Fruit fly (Drosophila melanogaster) whole organism, embryonic: ENCODE measurements around the gene CG7781.

Experiments
- CG1024 ChIP-seq: fragments of 200-800 bp; sonication (Bioruptor generic); IDR thresholded peaks from 2 replicates; pipeline ENCODE4 v1.3.6; 2022; ENCODE audit warnings: missing biosample characterization, missing genetic modification characterization
- CG10565 ChIP-seq: fragments of 200-800 bp; sonication (Bioruptor generic); optimal IDR thresholded peaks from 3 replicates; lab custom pipeline; 2016; ENCODE audit warnings: missing biosample characterization, mild to moderate bottlenecking, missing genetic modification characterization
- CG11696 ChIP-seq: fragments of 200-800 bp; sonication (Bioruptor generic); IDR thresholded peaks from 2 replicates; pipeline ENCODE4 v1.3.6; 2022; ENCODE audit warnings: missing biosample characterization, missing genetic modification characterization
- CG12299 ChIP-seq: fragments of 200-800 bp; sonication (Bioruptor generic); optimal IDR thresholded peaks from 2 replicates; lab custom pipeline; 2018; ENCODE audit warnings: missing biosample characterization, mild to moderate bottlenecking, missing genetic modification characterization
- CG13123 ChIP-seq: fragments of 200-800 bp; sonication (Bioruptor generic); optimal IDR thresholded peaks from 2 replicates; lab custom pipeline; 2016; ENCODE audit warnings: missing biosample characterization, missing genetic modification characterization
- CG13296 ChIP-seq: fragments of 200-800 bp; sonication (Bioruptor generic); optimal IDR thresholded peaks from 3 replicates; lab custom pipeline; 2018; ENCODE audit warnings: missing biosample characterization, mild to moderate bottlenecking, missing genetic modification characterization
- CG31365 ChIP-seq: fragments of 200-800 bp; sonication (Bioruptor generic); optimal IDR thresholded peaks from 2 replicates; lab custom pipeline; 2018; ENCODE audit warnings: missing biosample characterization, mild to moderate bottlenecking, missing genetic modification characterization
- CG33213 ChIP-seq: fragments of 200-800 bp; sonication (Bioruptor generic); optimal IDR thresholded peaks from 3 replicates; lab custom pipeline; 2016; ENCODE audit warnings: missing biosample characterization, missing genetic modification characterization
- CG3407 ChIP-seq: fragments of 200-800 bp; sonication (Bioruptor generic); optimal IDR thresholded peaks from 2 replicates; lab custom pipeline; 2018; ENCODE audit warnings: missing biosample characterization, mild to moderate bottlenecking, missing genetic modification characterization
- CG3847 ChIP-seq: fragments of 200-800 bp; sonication (Bioruptor generic); IDR thresholded peaks from 2 replicates; pipeline ENCODE4 v1.3.6; 2022; ENCODE audit warnings: missing biosample characterization, missing genetic modification characterization
- CG3995 ChIP-seq: fragments of 200-800 bp; sonication (Bioruptor generic); optimal IDR thresholded peaks from 3 replicates; lab custom pipeline; 2016; ENCODE audit warnings: missing biosample characterization, missing genetic modification characterization
- CG6854 ChIP-seq: fragments of 200-800 bp; sonication (Bioruptor generic); optimal IDR thresholded peaks from 3 replicates; lab custom pipeline; 2017; ENCODE audit warnings: missing biosample characterization, mild to moderate bottlenecking, missing genetic modification characterization
- CG7556 ChIP-seq: fragments of 200-800 bp; sonication (Bioruptor generic); optimal IDR thresholded peaks from 2 replicates; lab custom pipeline; 2017; ENCODE audit warnings: missing biosample characterization, mild to moderate bottlenecking, missing genetic modification characterization
- CG9932 ChIP-seq: fragments of 200-800 bp; sonication (Bioruptor generic); IDR thresholded peaks from 2 replicates; pipeline ENCODE4 v1.3.6; 2022; ENCODE audit warnings: missing biosample characterization, missing genetic modification characterization
- D19B ChIP-seq: fragments of 200-800 bp; sonication (Bioruptor generic); optimal IDR thresholded peaks from 2 replicates; lab custom pipeline; 2017; ENCODE audit warnings: missing biosample characterization, mild to moderate bottlenecking, missing genetic modification characterization
- Drgx ChIP-seq: fragments of 200-800 bp; sonication (Bioruptor generic); IDR thresholded peaks from 2 replicates; pipeline ENCODE4 v1.3.6; 2022; ENCODE audit warnings: missing biosample characterization, missing genetic modification characterization
- E2f2 ChIP-seq: fragments of 200-800 bp; sonication (Bioruptor generic); IDR thresholded peaks from 2 replicates; pipeline ENCODE4 v1.3.6; 2022; ENCODE audit warnings: missing biosample characterization, missing genetic modification characterization
- Gsc ChIP-seq: fragments of 200-800 bp; sonication (Bioruptor generic); IDR thresholded peaks from 2 replicates; pipeline ENCODE4 v1.3.6; 2022; ENCODE audit warnings: missing biosample characterization, missing genetic modification characterization
- Gug ChIP-seq: fragments of 200-800 bp; sonication (Bioruptor generic); IDR thresholded peaks from 4 replicates; pipeline ENCODE4 v1.3.6; 2022; ENCODE audit warnings: missing biosample characterization, missing genetic modification characterization
- HLH4C ChIP-seq: fragments of 200-800 bp; sonication (Bioruptor generic); IDR thresholded peaks from 3 replicates; pipeline ENCODE4 v1.3.6; 2022; ENCODE audit warnings: missing biosample characterization, missing genetic modification characterization; ENCODE audit not compliant: partially characterized antibody
- Hey ChIP-seq: fragments of 200-800 bp; sonication (Bioruptor generic); optimal IDR thresholded peaks from 3 replicates; lab custom pipeline; 2018; ENCODE audit warnings: missing biosample characterization, mild to moderate bottlenecking, missing genetic modification characterization
- Hmx ChIP-seq: fragments of 200-800 bp; sonication (Bioruptor generic); optimal IDR thresholded peaks from 2 replicates; lab custom pipeline; 2016; ENCODE audit warnings: missing biosample characterization, missing genetic modification characterization
- Max ChIP-seq: fragments of 200-800 bp; sonication (Bioruptor generic); optimal IDR thresholded peaks from 2 replicates; lab custom pipeline; 2016; ENCODE audit warnings: missing biosample characterization, mild to moderate bottlenecking, missing genetic modification characterization
- Mes4 ChIP-seq: fragments of 200-800 bp; sonication (Bioruptor generic); optimal IDR thresholded peaks from 2 replicates; lab custom pipeline; 2016; ENCODE audit warnings: missing biosample characterization, missing genetic modification characterization
- NC2β ChIP-seq: fragments of 200-800 bp; sonication (Bioruptor generic); optimal IDR thresholded peaks from 2 replicates; lab custom pipeline; 2016; ENCODE audit warnings: missing biosample characterization, missing genetic modification characterization
- Oli ChIP-seq: fragments of 200-800 bp; sonication (Bioruptor generic); optimal IDR thresholded peaks from 2 replicates; lab custom pipeline; 2018; ENCODE audit warnings: missing biosample characterization, mild to moderate bottlenecking, missing genetic modification characterization, moderate library complexity
- Optix ChIP-seq: fragments of 200-800 bp; sonication (Bioruptor generic); IDR thresholded peaks from 3 replicates; pipeline ENCODE4 v1.3.6; 2022; ENCODE audit warnings: missing biosample characterization, missing genetic modification characterization
- Pdp1 ChIP-seq, 2 experiments: fragments of 200-800 bp; sonication (Bioruptor generic); optimal IDR thresholded peaks; 3 replicates each; lab custom pipeline; 2016; ENCODE audit warnings: missing biosample characterization in 2 of 2, missing genetic modification characterization in 2 of 2, mild to moderate bottlenecking in 1 of 2, moderate library complexity in 1 of 2
- abd-A ChIP-seq: fragments of 200-800 bp; sonication (Bioruptor generic); optimal IDR thresholded peaks from 3 replicates; lab custom pipeline; 2019; ENCODE audit warnings: missing biosample characterization, mild to moderate bottlenecking, missing genetic modification characterization, moderate library complexity
- fd64A ChIP-seq: fragments of 200-800 bp; sonication (Bioruptor generic); optimal IDR thresholded peaks from 3 replicates; lab custom pipeline; 2018; ENCODE audit warnings: missing biosample characterization, mild to moderate bottlenecking, missing genetic modification characterization
- ham ChIP-seq: fragments of 200-800 bp; sonication (Bioruptor generic); IDR thresholded peaks from 2 replicates; pipeline ENCODE4 v1.3.6; 2022; ENCODE audit warnings: missing biosample characterization, missing genetic modification characterization
- jigr1 ChIP-seq: fragments of 200-800 bp; sonication (Bioruptor generic); IDR thresholded peaks from 3 replicates; pipeline ENCODE4 v1.3.6; 2022; ENCODE audit warnings: missing biosample characterization, missing genetic modification characterization
- jumu ChIP-seq: fragments of 200-800 bp; sonication (Bioruptor generic); optimal IDR thresholded peaks from 3 replicates; lab custom pipeline; 2016; ENCODE audit warnings: missing biosample characterization, missing genetic modification characterization
- kah ChIP-seq: fragments of 200-800 bp; sonication (Bioruptor generic); optimal IDR thresholded peaks from 2 replicates; lab custom pipeline; 2018; ENCODE audit warnings: missing biosample characterization, mild to moderate bottlenecking, missing genetic modification characterization
- ken ChIP-seq: fragments of 200-800 bp; sonication (Bioruptor generic); IDR thresholded peaks from 3 replicates; pipeline ENCODE4 v1.3.6; 2022; ENCODE audit warnings: missing biosample characterization, missing genetic modification characterization
- lab ChIP-seq: fragments of 200-800 bp; sonication (Bioruptor generic); optimal IDR thresholded peaks from 3 replicates; lab custom pipeline; 2017; ENCODE audit warnings: missing biosample characterization, missing genetic modification characterization, mild to moderate bottlenecking, moderate library complexity, missing genetic modification reagents
- luna ChIP-seq: fragments of 200-800 bp; sonication (Bioruptor generic); optimal IDR thresholded peaks from 2 replicates; lab custom pipeline; 2016; ENCODE audit warnings: missing biosample characterization, missing genetic modification characterization
- nerfin-1 ChIP-seq: fragments of 200-800 bp; sonication (Bioruptor generic); optimal IDR thresholded peaks from 3 replicates; lab custom pipeline; 2019; ENCODE audit warnings: missing biosample characterization, mild to moderate bottlenecking, missing genetic modification characterization, moderate library complexity
- nom ChIP-seq: fragments of 200-800 bp; sonication (Bioruptor generic); optimal IDR thresholded peaks from 2 replicates; lab custom pipeline; 2017; ENCODE audit warnings: missing biosample characterization, missing genetic modification characterization, mild to moderate bottlenecking, moderate library complexity, missing genetic modification reagents
- odd ChIP-seq: fragments of 200-800 bp; sonication (Bioruptor generic); optimal IDR thresholded peaks from 2 replicates; lab custom pipeline; 2017; ENCODE audit warnings: missing biosample characterization, mild to moderate bottlenecking, missing genetic modification characterization
- pan ChIP-seq, 4 experiments: fragments of >200 bp in 3 of 4; fragments of 200-800 bp in 1 of 4; sonication (Bioruptor generic) in 1 of 4; optimal IDR thresholded peaks in 3 of 4; IDR thresholded peaks in 1 of 4; 2 replicates each; pipeline versions ENCODE4 v1.3.6 to Lab custom; 2017 to 2022; ENCODE audit warnings: missing biosample characterization in 2 of 4, missing genetic modification characterization in 2 of 4, mixed read lengths in 1 of 4
- pho ChIP-seq: fragments of 200-800 bp; sonication (Bioruptor generic); optimal IDR thresholded peaks from 2 replicates; lab custom pipeline; 2016; ENCODE audit warnings: missing biosample characterization, missing genetic modification characterization
- phol ChIP-seq: fragments of 200-800 bp; sonication (Bioruptor generic); optimal IDR thresholded peaks from 3 replicates; lab custom pipeline; 2018; ENCODE audit warnings: missing biosample characterization, mild to moderate bottlenecking, missing genetic modification characterization, moderate library complexity
- sd ChIP-seq: fragments of 200-800 bp; sonication (Bioruptor generic); optimal IDR thresholded peaks from 3 replicates; lab custom pipeline; 2018; ENCODE audit warnings: missing biosample characterization, mild to moderate bottlenecking, missing genetic modification characterization, moderate library complexity
- sim ChIP-seq: fragments of 200-800 bp; sonication (Bioruptor generic); IDR thresholded peaks from 2 replicates; pipeline ENCODE4 v1.3.6; 2022; ENCODE audit warnings: missing biosample characterization, missing genetic modification characterization
- sisA ChIP-seq: fragments of 200-800 bp; sonication (Bioruptor generic); IDR thresholded peaks from 2 replicates; pipeline ENCODE4 v1.3.6; 2022; ENCODE audit warnings: missing biosample characterization, missing genetic modification characterization
- so ChIP-seq: fragments of 200-800 bp; sonication (Bioruptor generic); IDR thresholded peaks from 3 replicates; pipeline ENCODE4 v1.3.6; 2022; ENCODE audit warnings: missing biosample characterization, missing genetic modification characterization
- ttk ChIP-seq: fragments of 200-800 bp; sonication (Bioruptor generic); IDR thresholded peaks from 2 replicates; pipeline ENCODE4 v2.1.2; 2022; ENCODE audit warnings: missing biosample characterization, missing genetic modification characterization
- vfl ChIP-seq: fragments of 200-800 bp; sonication (Bioruptor generic); optimal IDR thresholded peaks from 2 replicates; lab custom pipeline; 2016; ENCODE audit warnings: missing biosample characterization, missing genetic modification characterization
- z ChIP-seq: fragments of 200-800 bp; sonication (Bioruptor generic); IDR thresholded peaks from 3 replicates; pipeline ENCODE4 v1.3.6; 2022; ENCODE audit warnings: missing biosample characterization, missing genetic modification characterization

CG7781 gene

dm6 chr2L:8319858-8320525 lies 5.2 kb downstream of the CG7781 start, which contains the start of the genes mtsh and strat (continued):
- TF ChIP-seq NC2β (GFP tag; lab: Kevin White, UChicago) (peak; percentile 49), Optix (GFP tag; lab: Robert Waterston, UW) (no peak), Gug (no peak), z (no peak), E2f2 (GFP tag; lab: Robert Waterston, UW) (peak; percentile 96), Gsc (GFP tag; lab: Robert Waterston, UW) (no peak), phol (tag; lab: Kevin White, UChicago) (peak; percentile 70), CG10565 (GFP tag; lab: Kevin White, UChicago) (no peak), Max (GFP tag; lab: Kevin White, UChicago) (peak; percentile 35), odd (no peak), sisA (no peak), CG31365 (tag; lab: Kevin White, UChicago) (peak; percentile 64), abd-A (no peak), CG3995 (GFP tag; lab: Kevin White, UChicago) (peak; percentile 26), pho (GFP tag; lab: Kevin White, UChicago) (peak; percentile 28), CG13123 (GFP tag; lab: Kevin White, UChicago) (no peak), kah (GFP tag; lab: Kevin White, UChicago) (peak; percentile 26), ham (GFP tag; lab: Robert Waterston, UW) (no peak), lab (GFP tag; lab: Kevin White, UChicago) (peak; percentile 88), CG1024 (GFP tag; lab: Robert Waterston, UW) (no peak), Pdp1 (GFP tag; optimal IDR thresholded peaks at IDR 0.05; lab: Kevin White, UChicago) (peak in 1 of 2 experiments; percentile 8), ken (peak; percentile 58; the same call in 1 of the 3 replicates), jigr1 (GFP tag; lab: Robert Waterston, UW) (no peak), so (peak; percentile 60; the same call in 1 of the 3 replicates), jumu (GFP tag; lab: Kevin White, UChicago) (no peak), nerfin-1 (tag; lab: Kevin White, UChicago) (peak; percentile 56), fd64A (peak; percentile 17), CG11696 (GFP tag; lab: Robert Waterston, UW) (0 out of 2 replicates have a peak, but pooled peaks have one; percentile 37), CG9932 (no peak), CG6854 (GFP tag; lab: Kevin White, UChicago) (no peak), sd (tag; lab: Kevin White, UChicago) (no peak), CG7556 (GFP tag; lab: Kevin White, UChicago) (peak; percentile 54), D19B (GFP tag; lab: Kevin White, UChicago) (peak; percentile 45), Oli (tag; lab: Kevin White, UChicago) (no peak), luna (GFP tag; lab: Kevin White, UChicago) (no peak), ttk (GFP tag; lab: Robert Waterston, UW) (no peak), pan (optimal IDR thresholded peaks at IDR 0.05; lab: Kevin White, UChicago) (no peak), pan (GFP tag; optimal IDR thresholded peaks at IDR 0.05 in 1 of 2, IDR thresholded peaks at IDR 0.05 in 1 of 2) (peak in 1 of 2 experiments; percentile 58), CG33213 (GFP tag; lab: Kevin White, UChicago) (peak; percentile 73), vfl (GFP tag; lab: Kevin White, UChicago) (peak; percentile 38), HLH4C (GFP tag; lab: Robert Waterston, UW) (peak; percentile 74), CG3407 (peak; percentile 14), Drgx (no peak), Hey (tag; lab: Kevin White, UChicago) (no peak), nom (GFP tag; lab: Kevin White, UChicago) (peak; percentile 45), CG12299 (tag; lab: Kevin White, UChicago) (peak; percentile 34), CG13296 (GFP tag; lab: Kevin White, UChicago) (peak; percentile 81), Hmx (GFP tag; lab: Kevin White, UChicago) (no peak), sim (GFP tag; lab: Robert Waterston, UW) (peak; percentile 46; the same call in 1 of the 2 replicates), CG3847 (GFP tag; lab: Robert Waterston, UW) (peak; percentile 60; the same call in 1 of the 2 replicates), Mes4 (GFP tag; lab: Kevin White, UChicago) (peak; percentile 6)
